Worm (Caenorhabditis elegans): ENCODE results near the gene B0336.12.

DNA sequence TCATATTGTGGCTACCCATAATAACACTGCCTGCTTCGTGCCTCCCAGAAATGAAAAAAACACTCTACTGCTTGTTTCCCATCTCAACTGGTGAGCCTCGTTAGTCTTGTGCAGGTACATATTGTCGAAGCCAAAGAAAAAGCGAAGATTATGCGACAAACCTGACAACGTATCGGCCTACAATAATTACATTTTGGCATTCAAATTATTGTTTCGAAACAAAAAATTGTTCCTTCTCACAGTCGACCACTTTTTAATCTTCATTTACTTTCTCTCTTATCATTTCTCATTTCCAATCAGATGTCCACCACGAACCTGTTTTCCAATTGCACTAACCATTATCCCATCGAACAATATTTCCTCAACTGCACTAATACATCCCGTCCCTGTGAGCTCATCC is 33.1 kb upstream of the B0336.12 start, which contains the start of gene B0244.15:
- no peak for TF ChIP-seq scrt-1 (GFP tag; IDR thresholded peaks at IDR 0.05)
- no peak for TF ChIP-seq tbx-37 (GFP tag; conservative IDR thresholded peaks at IDR 0.05)
- TF ChIP-seq ceh-36 (tag; optimal IDR thresholded peaks at IDR 0.05) = no peak
- no peak for TF ChIP-seq ama-1 (optimal IDR thresholded peaks at IDR 0.05)
- no peak for TF ChIP-seq hnd-1 (tag; optimal IDR thresholded peaks at IDR 0.05)
- no peak for TF ChIP-seq aly-1 (tag; optimal IDR thresholded peaks at IDR 0.05)
- no peak for TF ChIP-seq tra-4 (tag; optimal IDR thresholded peaks at IDR 0.05)
